Worm (Caenorhabditis elegans) whole organism, midembryonic: ENCODE measurements around the gene C17C3.1.

Experiments used
- flt-1 ChIP-seq: fragments of 200-800 bp; sonication (Bioruptor generic); IDR thresholded peaks from 2 replicates; pipeline ENCODE4 v1.3.6; 2022; ENCODE audit warnings: missing genetic modification characterization, missing compliant biosample characterization
- ref-1 ChIP-seq: fragments of 200-800 bp; sonication (Bioruptor generic); conservative IDR thresholded peaks from 2 replicates; pipeline ENCODE4 v1.3.6; 2022; ENCODE audit warnings: missing genetic modification reagents, missing genetic modification characterization, missing compliant biosample characterization
- tab-1 ChIP-seq: fragments of 200-800 bp; sonication (Bioruptor generic); IDR thresholded peaks from 2 replicates; pipeline ENCODE4 v1.3.6; 2022; ENCODE audit warnings: missing genetic modification characterization, missing compliant biosample characterization
- ztf-23 ChIP-seq: fragments of 200-800 bp; sonication (Bioruptor generic); IDR thresholded peaks from 2 replicates; pipeline ENCODE4 v1.3.6; 2022; ENCODE audit warnings: missing genetic modification reagents, missing genetic modification characterization, missing compliant biosample characterization
- ztf-29 ChIP-seq: fragments of 200-800 bp; sonication (Bioruptor generic); IDR thresholded peaks from 2 replicates; pipeline ENCODE4 v1.3.6; 2022; ENCODE audit warnings: missing genetic modification reagents, missing genetic modification characterization, missing compliant biosample characterization

DNA sequence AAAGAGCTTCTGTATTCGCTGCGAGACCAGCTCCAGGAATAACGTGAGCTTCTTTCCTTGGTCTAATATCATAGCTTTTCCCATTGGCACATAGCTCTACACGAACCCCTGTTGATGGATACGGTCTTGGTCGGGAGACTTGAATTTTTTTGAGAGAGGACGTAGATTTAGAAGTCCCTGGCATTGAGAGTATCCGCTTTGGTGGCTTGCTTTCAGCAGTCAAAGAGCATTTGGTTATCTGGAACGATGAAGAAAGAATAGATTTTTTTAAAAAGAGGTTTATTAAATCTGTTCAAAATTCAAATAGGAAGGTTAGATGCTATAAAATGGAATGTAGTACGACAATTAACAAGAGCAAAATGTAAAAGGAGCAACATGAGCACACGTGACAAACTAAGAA is 19.3 kb downstream of the C17C3.1 start, which contains the start of gene C17G10.13:
- TF ChIP-seq flt-1 (GFP tag; lab: Robert Waterston, UW) (no peak), tab-1 (GFP tag; lab: Robert Waterston, UW) (no peak), ztf-29 (GFP tag; lab: Robert Waterston, UW) (no peak), ztf-23 (GFP tag; lab: Robert Waterston, UW) (no peak), ref-1 (no peak)
